Worm (Caenorhabditis elegans) whole organism, mixed stage, embryonic: ENCODE results near the gene cpr-1.

Experiments used
- M03D4.4 ChIP-seq: sonication (generic microtip); optimal IDR thresholded peaks from 2 replicates; lab custom pipeline; 2017; ENCODE audit warnings: mild to moderate bottlenecking, missing genetic modification characterization, missing compliant biosample characterization
- bed-3 ChIP-seq: fragments of 200-800 bp; sonication (Bioruptor generic); optimal IDR thresholded peaks from 3 replicates; lab custom pipeline; 2018; ENCODE audit warnings: mild to moderate bottlenecking, missing genetic modification characterization, moderate library complexity, missing compliant biosample characterization
- blmp-1 ChIP-seq: fragments of 150-350 bp; optimal IDR thresholded peaks from 2 replicates; lab custom pipeline; 2014; ENCODE audit warnings: missing biosample characterization, missing genetic modification characterization
- ceh-39 ChIP-seq: fragments of 150-350 bp; optimal IDR thresholded peaks from 2 replicates; lab custom pipeline; 2014; ENCODE audit warnings: missing biosample characterization, missing genetic modification characterization
- ceh-43 ChIP-seq: fragments of 200-800 bp; sonication (Bioruptor generic); optimal IDR thresholded peaks from 2 replicates; lab custom pipeline; 2018; ENCODE audit warnings: mild to moderate bottlenecking, missing genetic modification characterization, moderate library complexity, missing compliant biosample characterization
- ceh-83 ChIP-seq: fragments of 200-800 bp; sonication (Bioruptor generic); optimal IDR thresholded peaks from 2 replicates; lab custom pipeline; 2018; ENCODE audit warnings: mild to moderate bottlenecking, missing genetic modification characterization, missing compliant biosample characterization
- ces-1 ChIP-seq: fragments of 150-350 bp; optimal IDR thresholded peaks from 2 replicates; lab custom pipeline; 2014; ENCODE audit warnings: missing biosample characterization, missing genetic modification reagents, missing genetic modification characterization
- cnd-1 ChIP-seq: fragments of 200-800 bp; sonication (Bioruptor generic); optimal IDR thresholded peaks from 2 replicates; lab custom pipeline; 2018; ENCODE audit warnings: mild to moderate bottlenecking, missing genetic modification characterization, missing compliant biosample characterization
- drap-1 ChIP-seq: fragments of 200-800 bp; sonication (Bioruptor generic); optimal IDR thresholded peaks from 3 replicates; lab custom pipeline; 2018; ENCODE audit warnings: mild to moderate bottlenecking, missing genetic modification characterization, missing compliant biosample characterization
- elt-3 ChIP-seq: fragments of 150-350 bp; optimal IDR thresholded peaks from 2 replicates; lab custom pipeline; 2014; ENCODE audit warnings: missing biosample characterization, missing genetic modification characterization
- flh-1 ChIP-seq: fragments of 200-800 bp; sonication (Bioruptor generic); optimal IDR thresholded peaks from 2 replicates; lab custom pipeline; 2018; ENCODE audit warnings: mild to moderate bottlenecking, missing genetic modification characterization, moderate library complexity, missing compliant biosample characterization
- ham-2 ChIP-seq: fragments of 200-800 bp; sonication (Bioruptor generic); optimal IDR thresholded peaks from 2 replicates; lab custom pipeline; 2018; ENCODE audit warnings: mild to moderate bottlenecking, missing genetic modification characterization, missing compliant biosample characterization
- hlh-1 ChIP-seq: fragments of 150-350 bp; optimal IDR thresholded peaks from 2 replicates; lab custom pipeline; 2014; ENCODE audit warnings: missing biosample characterization, missing genetic modification reagents, missing genetic modification characterization
- lin-32 ChIP-seq: fragments of 200-800 bp; sonication (Bioruptor generic); optimal IDR thresholded peaks from 2 replicates; lab custom pipeline; 2018; ENCODE audit warnings: mild to moderate bottlenecking, missing genetic modification characterization, missing compliant biosample characterization
- lsy-2 ChIP-seq: fragments of 150-350 bp; optimal IDR thresholded peaks from 2 replicates; lab custom pipeline; 2014; ENCODE audit warnings: missing biosample characterization, missing genetic modification characterization
- nhr-12 ChIP-seq: fragments of 150-350 bp; optimal IDR thresholded peaks from 2 replicates; lab custom pipeline; 2014; ENCODE audit warnings: missing biosample characterization, missing genetic modification characterization
- nhr-2 ChIP-seq: fragments of 150-350 bp; optimal IDR thresholded peaks from 2 replicates; lab custom pipeline; 2014; ENCODE audit warnings: missing biosample characterization, missing genetic modification characterization
- nhr-237 ChIP-seq: fragments of 150-350 bp; optimal IDR thresholded peaks from 2 replicates; lab custom pipeline; 2014; ENCODE audit warnings: missing biosample characterization, missing genetic modification characterization
- nhr-28 ChIP-seq: fragments of 150-350 bp; optimal IDR thresholded peaks from 2 replicates; lab custom pipeline; 2014; ENCODE audit warnings: missing biosample characterization, missing genetic modification characterization
- nhr-76 ChIP-seq: sonication (generic microtip); optimal IDR thresholded peaks from 2 replicates; lab custom pipeline; 2017; ENCODE audit warnings: missing biosample characterization, missing genetic modification characterization
- pha-4 ChIP-seq: fragments of 150-350 bp; optimal IDR thresholded peaks from 2 replicates; lab custom pipeline; 2018; ENCODE audit warnings: missing biosample characterization, missing genetic modification reagents, missing genetic modification characterization
- sem-2 ChIP-seq: fragments of 200-800 bp; sonication (Bioruptor generic); optimal IDR thresholded peaks from 2 replicates; lab custom pipeline; 2018; ENCODE audit warnings: mild to moderate bottlenecking, missing genetic modification characterization, missing compliant biosample characterization
- tbx-8 ChIP-seq: fragments of 200-800 bp; sonication (Bioruptor generic); optimal IDR thresholded peaks from 2 replicates; lab custom pipeline; 2018; ENCODE audit warnings: mild to moderate bottlenecking, missing genetic modification characterization, moderate library complexity, missing compliant biosample characterization
- unc-120 ChIP-seq: sonication (generic microtip); optimal IDR thresholded peaks from 2 replicates; lab custom pipeline; 2017; ENCODE audit warnings: missing genetic modification characterization, missing compliant biosample characterization; ENCODE audit not compliant: poor library complexity, severe bottlenecking
- unc-62 ChIP-seq: fragments of 150-350 bp; optimal IDR thresholded peaks from 2 replicates; lab custom pipeline; 2014; ENCODE audit warnings: missing biosample characterization, missing genetic modification reagents, missing genetic modification characterization
- zip-8 ChIP-seq: fragments of 150-350 bp; optimal IDR thresholded peaks from 2 replicates; lab custom pipeline; 2014; ENCODE audit warnings: missing biosample characterization, missing genetic modification characterization
- ztf-11 ChIP-seq: fragments of 150-350 bp; optimal IDR thresholded peaks from 2 replicates; lab custom pipeline; 2014; ENCODE audit warnings: missing biosample characterization, missing genetic modification characterization

The cpr-1 gene

ce11 chrV:11953621-11954020 is 21.7 kb upstream of the cpr-1 start:
- TF ChIP-seq lin-32 (GFP tag; lab: Kevin White, UChicago) (no peak), ham-2 (GFP tag; lab: Kevin White, UChicago) (no peak), sem-2 (GFP tag; lab: Kevin White, UChicago) (no peak), lsy-2 (tag; lab: Kevin White, UChicago) (no peak), ztf-11 (tag; lab: Kevin White, UChicago) (no peak), unc-120 (tag; lab: Kevin White, UChicago) (no peak), ceh-39 (no peak), M03D4.4 (tag; lab: Kevin White, UChicago) (no peak), ces-1 (GFP tag; lab: Kevin White, UChicago) (peak; percentile 98)
- TF ChIP-seq, all 35 proteins: peak for 1

ce11 chrV:11955617-11956016 is 19.7 kb upstream of the cpr-1 start:
- TF ChIP-seq blmp-1 (tag; lab: Kevin White, UChicago) (no peak), drap-1 (GFP tag; lab: Kevin White, UChicago) (no peak), zip-8 (tag; lab: Kevin White, UChicago) (no peak), pha-4 (tag; lab: Kevin White, UChicago) (no peak), ham-2 (GFP tag; lab: Kevin White, UChicago) (peak; percentile 6), ces-1 (GFP tag; lab: Kevin White, UChicago) (peak; percentile 78), ceh-83 (GFP tag; lab: Kevin White, UChicago) (no peak), nhr-76 (tag; lab: Kevin White, UChicago) (no peak), nhr-2 (tag; lab: Kevin White, UChicago) (no peak), nhr-28 (tag; lab: Kevin White, UChicago) (no peak), nhr-237 (tag; lab: Kevin White, UChicago) (no peak)

ce11 chrV:11958343-11959291 is 16.7 kb upstream of the cpr-1 start, which contains the start of gene F58H1.5:
TSS of gene F58H1.5 (plus strand) at chrV:11958393.
- no peak for TF ChIP-seq sem-2 (GFP tag; lab: Kevin White, UChicago)
- TF ChIP-seq elt-3 (tag; lab: Kevin White, UChicago), result no peak
- TF ChIP-seq lin-32 (GFP tag; lab: Kevin White, UChicago), result no peak
- TF ChIP-seq unc-120 (tag; lab: Kevin White, UChicago), result peak; percentile 54
- no peak for TF ChIP-seq ceh-39
- TF ChIP-seq ceh-43 (GFP tag; lab: Kevin White, UChicago), result no peak
- peak; percentile 1 for TF ChIP-seq unc-62 (GFP tag; lab: Kevin White, UChicago)
- no peak for TF ChIP-seq bed-3 (GFP tag; lab: Kevin White, UChicago)
- TF ChIP-seq nhr-2 (tag; lab: Kevin White, UChicago), result peak; percentile 60
- no peak for TF ChIP-seq flh-1 (GFP tag; lab: Kevin White, UChicago)
- no peak for TF ChIP-seq pha-4 (tag; lab: Kevin White, UChicago)
- TF ChIP-seq nhr-12 (tag; lab: Kevin White, UChicago), result no peak
- TF ChIP-seq ham-2 (GFP tag; lab: Kevin White, UChicago), result no peak
- TF ChIP-seq drap-1 (GFP tag; lab: Kevin White, UChicago), result no peak
- TF ChIP-seq ceh-83 (GFP tag; lab: Kevin White, UChicago), result no peak
- TF ChIP-seq blmp-1 (tag; lab: Kevin White, UChicago), result no peak
- no peak for TF ChIP-seq nhr-28 (tag; lab: Kevin White, UChicago)
- TF ChIP-seq ces-1 (GFP tag; lab: Kevin White, UChicago), result peak; percentile 71
- no peak for TF ChIP-seq nhr-237 (tag; lab: Kevin White, UChicago)
- TF ChIP-seq ztf-11 (tag; lab: Kevin White, UChicago), result no peak
- no peak for TF ChIP-seq M03D4.4 (tag; lab: Kevin White, UChicago)
- TF ChIP-seq tbx-8 (GFP tag; lab: Kevin White, UChicago), result no peak
- peak; percentile 98 for TF ChIP-seq hlh-1 (tag; lab: Kevin White, UChicago)

ce11 chrV:11960084-11960830 is 15.1 kb upstream of the cpr-1 start:
- TF ChIP-seq unc-62 (GFP tag; lab: Kevin White, UChicago) (peak; percentile 62), ces-1 (GFP tag; lab: Kevin White, UChicago) (peak; percentile 63), cnd-1 (tag; lab: Kevin White, UChicago) (no peak)
